Worm (Caenorhabditis elegans) whole organism, young adult: ENCODE measurements around the gene C56G2.15.

Experiments used
- B0261.1 ChIP-seq: sonication (generic microtip); optimal IDR thresholded peaks from 2 replicates; lab custom pipeline; 2016; ENCODE audit warnings: mild to moderate bottlenecking, missing genetic modification characterization, moderate library complexity, missing compliant biosample characterization
- F22D6.2 ChIP-seq: sonication (generic microtip); optimal IDR thresholded peaks from 2 replicates; lab custom pipeline; 2016; ENCODE audit warnings: mild to moderate bottlenecking, missing genetic modification characterization, missing compliant biosample characterization
- F33H1.4 ChIP-seq: fragments of 200-800 bp; sonication (Bioruptor generic); IDR thresholded peaks from 2 replicates; pipeline ENCODE4 v1.3.6; 2022; ENCODE audit warnings: missing genetic modification reagents, missing genetic modification characterization, missing compliant biosample characterization
- F57C9.4 ChIP-seq: sonication (generic microtip); optimal IDR thresholded peaks from 2 replicates; lab custom pipeline; 2017; ENCODE audit warnings: mild to moderate bottlenecking, missing genetic modification characterization, missing compliant biosample characterization
- K11D2.4 ChIP-seq: fragments of 200-800 bp; sonication (Bioruptor generic); IDR thresholded peaks from 2 replicates; pipeline ENCODE4 v1.3.6; 2022; ENCODE audit warnings: missing genetic modification reagents, missing genetic modification characterization, missing compliant biosample characterization
- akir-1 ChIP-seq: fragments of 200-800 bp; sonication (Bioruptor generic); optimal IDR thresholded peaks from 2 replicates; lab custom pipeline; 2018; ENCODE audit warnings: mild to moderate bottlenecking, missing genetic modification characterization, moderate library complexity, missing compliant biosample characterization
- atf-7 ChIP-seq: sonication (generic microtip); optimal IDR thresholded peaks from 2 replicates; lab custom pipeline; 2017; ENCODE audit warnings: mild to moderate bottlenecking, missing genetic modification characterization, missing compliant biosample characterization
- athp-1 ChIP-seq: sonication (generic microtip); optimal IDR thresholded peaks from 2 replicates; lab custom pipeline; 2017; ENCODE audit warnings: mild to moderate bottlenecking, missing genetic modification characterization, missing compliant biosample characterization
- attf-3 ChIP-seq: fragments of 200-800 bp; sonication (Bioruptor generic); conservative IDR thresholded peaks from 2 replicates; pipeline ENCODE4 v1.3.6; 2022; ENCODE audit warnings: missing genetic modification reagents, missing genetic modification characterization, missing compliant biosample characterization
- attf-5 ChIP-seq: fragments of 200-800 bp; sonication (Bioruptor generic); optimal IDR thresholded peaks from 2 replicates; lab custom pipeline; 2018; ENCODE audit warnings: mild to moderate bottlenecking, missing genetic modification characterization, missing compliant biosample characterization
- bed-1 ChIP-seq: fragments of 200-800 bp; sonication (Bioruptor generic); IDR thresholded peaks from 2 replicates; pipeline ENCODE4 v1.3.6; 2022; ENCODE audit warnings: missing genetic modification reagents, missing genetic modification characterization, missing compliant biosample characterization
- cebp-1 ChIP-seq, 2 experiments: fragments of 200-800 bp in 1 of 2; sonication (Bioruptor generic) in 1 of 2; sonication (generic microtip) in 1 of 2; IDR thresholded peaks in 1 of 2; optimal IDR thresholded peaks in 1 of 2; 2 replicates each; pipeline versions ENCODE4 v1.3.6 to Lab custom; 2017 to 2022; ENCODE audit warnings: missing compliant biosample characterization in 2 of 2, missing genetic modification characterization in 2 of 2, mild to moderate bottlenecking in 1 of 2, missing genetic modification reagents in 1 of 2, moderate library complexity in 1 of 2
- ceh-79 ChIP-seq: sonication (generic microtip); optimal IDR thresholded peaks from 2 replicates; lab custom pipeline; 2017; ENCODE audit warnings: mild to moderate bottlenecking, missing genetic modification characterization, missing compliant biosample characterization
- dox-1 ChIP-seq: fragments of 200-800 bp; sonication (Bioruptor generic); IDR thresholded peaks from 2 replicates; pipeline ENCODE4 v1.3.6; 2022; ENCODE audit warnings: missing genetic modification reagents, missing genetic modification characterization, missing compliant biosample characterization
- dpff-1 ChIP-seq: sonication (generic microtip); optimal IDR thresholded peaks from 2 replicates; lab custom pipeline; 2017; ENCODE audit warnings: mild to moderate bottlenecking, missing genetic modification characterization, missing compliant biosample characterization
- egrh-3 ChIP-seq: fragments of 200-800 bp; sonication (Bioruptor generic); IDR thresholded peaks from 2 replicates; pipeline ENCODE4 v1.3.6; 2022; ENCODE audit warnings: missing genetic modification reagents, missing genetic modification characterization, missing compliant biosample characterization
- ets-4 ChIP-seq: fragments of 200-800 bp; sonication (Bioruptor generic); optimal IDR thresholded peaks from 2 replicates; lab custom pipeline; 2018; ENCODE audit warnings: mild to moderate bottlenecking, missing genetic modification characterization, missing compliant biosample characterization
- fkh-3 ChIP-seq: sonication (generic microtip); optimal IDR thresholded peaks from 2 replicates; lab custom pipeline; 2016; ENCODE audit warnings: mild to moderate bottlenecking, missing genetic modification characterization, missing compliant biosample characterization
- him-1 ChIP-seq: sonication (generic microtip); optimal IDR thresholded peaks from 2 replicates; lab custom pipeline; 2016; ENCODE audit warnings: missing genotype, missing genetic modification reagents, missing genetic modification characterization, missing compliant biosample characterization
- hlh-12 ChIP-seq: sonication (generic microtip); optimal IDR thresholded peaks from 2 replicates; lab custom pipeline; 2016; ENCODE audit warnings: missing genetic modification characterization, missing compliant biosample characterization
- hmg-1.2 ChIP-seq: fragments of 200-800 bp; sonication (Bioruptor generic); IDR thresholded peaks from 2 replicates; pipeline ENCODE4 v1.3.6; 2022; ENCODE audit warnings: missing genetic modification reagents, missing genetic modification characterization, missing compliant biosample characterization
- let-607 ChIP-seq, 2 experiments: fragments of 200-800 bp in 1 of 2; sonication (Bioruptor generic) in 1 of 2; sonication (generic microtip) in 1 of 2; optimal IDR thresholded peaks; 2 replicates each; lab custom pipeline; 2016 to 2018; ENCODE audit warnings: mild to moderate bottlenecking in 2 of 2, missing compliant biosample characterization in 2 of 2, missing genetic modification characterization in 2 of 2, moderate library complexity in 2 of 2, missing genotype in 1 of 2
- lin-40 ChIP-seq: sonication (generic microtip); optimal IDR thresholded peaks from 2 replicates; lab custom pipeline; 2016; ENCODE audit warnings: missing genetic modification characterization, mild to moderate bottlenecking, missing compliant biosample characterization, missing genotype, missing genetic modification reagents
- lsl-1 ChIP-seq: fragments of 200-800 bp; sonication (Bioruptor generic); optimal IDR thresholded peaks from 2 replicates; lab custom pipeline; 2018; ENCODE audit warnings: mild to moderate bottlenecking, missing genetic modification characterization, moderate library complexity, missing compliant biosample characterization
- madf-10 ChIP-seq: sonication (generic microtip); optimal IDR thresholded peaks from 2 replicates; lab custom pipeline; 2016; ENCODE audit warnings: mild to moderate bottlenecking, missing genetic modification characterization, missing compliant biosample characterization
- madf-6 ChIP-seq: fragments of 200-800 bp; sonication (Bioruptor generic); IDR thresholded peaks from 2 replicates; pipeline ENCODE4 v1.3.6; 2022; ENCODE audit warnings: missing genetic modification reagents, missing genetic modification characterization, missing compliant biosample characterization
- mel-28 ChIP-seq: sonication (generic microtip); optimal IDR thresholded peaks from 2 replicates; lab custom pipeline; 2016; ENCODE audit warnings: borderline replicate concordance, mild to moderate bottlenecking, missing genetic modification characterization, missing compliant biosample characterization
- mxl-1 ChIP-seq: sonication (generic microtip); optimal IDR thresholded peaks from 2 replicates; lab custom pipeline; 2016; ENCODE audit warnings: missing genetic modification characterization, missing compliant biosample characterization
- nfyb-1 ChIP-seq: fragments of 200-800 bp; sonication (Bioruptor generic); IDR thresholded peaks from 2 replicates; pipeline ENCODE4 v1.3.6; 2022; ENCODE audit warnings: missing genetic modification reagents, missing genetic modification characterization, missing compliant biosample characterization
- nhr-80 ChIP-seq: sonication (generic microtip); optimal IDR thresholded peaks from 2 replicates; lab custom pipeline; 2016; ENCODE audit warnings: missing genetic modification characterization, missing compliant biosample characterization
- nhr-90 ChIP-seq: sonication (generic microtip); optimal IDR thresholded peaks from 2 replicates; lab custom pipeline; 2016; ENCODE audit warnings: missing genotype, mild to moderate bottlenecking, missing genetic modification characterization, missing compliant biosample characterization
- rcor-1 ChIP-seq: fragments of 200-800 bp; sonication (Bioruptor generic); IDR thresholded peaks from 2 replicates; pipeline ENCODE4 v1.3.6; 2022; ENCODE audit warnings: missing genetic modification reagents, missing genetic modification characterization, missing compliant biosample characterization
- snpc-1.3 ChIP-seq: sonication (generic microtip); optimal IDR thresholded peaks from 2 replicates; lab custom pipeline; 2017; ENCODE audit warnings: missing genetic modification characterization, mild to moderate bottlenecking, missing compliant biosample characterization, antibody characterized with exemption, moderate library complexity, missing genotype, missing genetic modification reagents; ENCODE audit not compliant: insufficient read depth
- somi-1 ChIP-seq: fragments of 200-800 bp; sonication (Bioruptor generic); optimal IDR thresholded peaks from 2 replicates; lab custom pipeline; 2018; ENCODE audit warnings: mild to moderate bottlenecking, missing genetic modification characterization, missing compliant biosample characterization
- tbp1 ChIP-seq: fragments of 200-800 bp; sonication (Bioruptor generic); optimal IDR thresholded peaks from 2 replicates; lab custom pipeline; 2018; ENCODE audit warnings: mild to moderate bottlenecking, missing genetic modification characterization, missing compliant biosample characterization
- tlf-1 ChIP-seq: fragments of 200-800 bp; sonication (Bioruptor generic); optimal IDR thresholded peaks from 2 replicates; lab custom pipeline; 2018; ENCODE audit warnings: mild to moderate bottlenecking, missing genetic modification characterization, missing compliant biosample characterization
- zim-3 ChIP-seq: sonication (generic microtip); optimal IDR thresholded peaks from 2 replicates; lab custom pipeline; 2017; ENCODE audit warnings: mild to moderate bottlenecking, missing genetic modification characterization, moderate library complexity, missing compliant biosample characterization
- ztf-22 ChIP-seq: fragments of 200-800 bp; sonication (Bioruptor generic); optimal IDR thresholded peaks from 2 replicates; lab custom pipeline; 2018; ENCODE audit warnings: mild to moderate bottlenecking, missing genetic modification characterization, moderate library complexity, missing compliant biosample characterization
- ztf-26 ChIP-seq: sonication (generic microtip); optimal IDR thresholded peaks from 2 replicates; lab custom pipeline; 2017; ENCODE audit warnings: missing genetic modification characterization, missing compliant biosample characterization

The C56G2.15 gene

DNA sequence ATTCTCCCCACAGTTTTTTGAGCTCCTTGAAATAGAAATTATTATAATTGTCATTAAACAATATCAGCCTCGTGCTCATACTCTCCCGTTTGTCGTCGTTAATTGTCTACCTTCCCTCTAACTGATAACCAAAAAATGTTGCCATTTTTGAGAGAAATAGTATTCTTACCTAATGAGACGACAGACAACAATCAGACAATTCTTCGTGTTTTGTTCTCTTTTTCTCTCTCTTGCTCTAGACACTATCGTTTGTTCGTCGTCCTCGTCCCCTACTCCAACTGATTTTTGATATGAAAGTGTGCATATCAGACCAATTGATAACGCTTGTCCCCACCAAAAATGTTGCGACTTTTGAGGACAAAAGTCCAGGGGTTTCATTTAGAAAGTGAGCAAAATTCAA is 6.1 kb downstream of the C56G2.15 start:
- no peak for TF ChIP-seq F22D6.2 (tag; lab: Kevin White, UChicago)
- no peak for TF ChIP-seq cebp-1 (GFP tag; IDR thresholded peaks at IDR 0.05; lab: Robert Waterston, UW)
- peak; percentile 33 for TF ChIP-seq cebp-1 (tag; optimal IDR thresholded peaks at IDR 0.05; lab: Kevin White, UChicago)
- no peak for TF ChIP-seq B0261.1 (tag; lab: Kevin White, UChicago)
- no peak for TF ChIP-seq akir-1 (GFP tag; lab: Kevin White, UChicago)
- TF ChIP-seq dox-1 (GFP tag; lab: Robert Waterston, UW), result no peak; the same call in 1 of the 2 replicates
- TF ChIP-seq nfyb-1 (GFP tag; lab: Robert Waterston, UW), result 0 out of 2 replicates have a peak, but pooled peaks have one; percentile 10
- TF ChIP-seq ets-4 (GFP tag; lab: Kevin White, UChicago), result peak; percentile 41
- peak; percentile 11 for TF ChIP-seq tlf-1 (GFP tag; lab: Kevin White, UChicago)
- TF ChIP-seq ztf-22 (GFP tag; lab: Kevin White, UChicago), result peak; percentile 37
- no peak for TF ChIP-seq lsl-1 (GFP tag; lab: Kevin White, UChicago)
- no peak for TF ChIP-seq him-1 (tag; lab: Kevin White, UChicago)
- no peak for TF ChIP-seq nhr-90 (tag; lab: Kevin White, UChicago)
- TF ChIP-seq madf-10 (tag; lab: Kevin White, UChicago), result peak; percentile 26
- no peak for TF ChIP-seq mel-28
- no peak for TF ChIP-seq snpc-1.3 (tag; lab: Kevin White, UChicago)
- TF ChIP-seq tbp1 (GFP tag; lab: Kevin White, UChicago), result peak; percentile 10
- TF ChIP-seq attf-3, result no peak
- TF ChIP-seq lin-40 (tag; lab: Kevin White, UChicago), result no peak
- TF ChIP-seq hmg-1.2, result peak; percentile 25; the same call in 1 of the 2 replicates
- peak; percentile 47 for TF ChIP-seq atf-7
- TF ChIP-seq zim-3 (tag; lab: Kevin White, UChicago), result no peak
- TF ChIP-seq let-607 (tag; optimal IDR thresholded peaks at IDR 0.05; lab: Kevin White, UChicago), result peak in 1 of 2 experiments; percentile 1
- no peak for TF ChIP-seq egrh-3 (GFP tag; lab: Robert Waterston, UW)
- TF ChIP-seq bed-1 (GFP tag; lab: Robert Waterston, UW), result no peak
- TF ChIP-seq nhr-80 (tag; lab: Kevin White, UChicago), result peak; percentile 98
- TF ChIP-seq hlh-12 (tag; lab: Kevin White, UChicago), result no peak
- no peak for TF ChIP-seq attf-5 (GFP tag; lab: Kevin White, UChicago)
- TF ChIP-seq dpff-1 (tag; lab: Kevin White, UChicago), result no peak

DNA sequence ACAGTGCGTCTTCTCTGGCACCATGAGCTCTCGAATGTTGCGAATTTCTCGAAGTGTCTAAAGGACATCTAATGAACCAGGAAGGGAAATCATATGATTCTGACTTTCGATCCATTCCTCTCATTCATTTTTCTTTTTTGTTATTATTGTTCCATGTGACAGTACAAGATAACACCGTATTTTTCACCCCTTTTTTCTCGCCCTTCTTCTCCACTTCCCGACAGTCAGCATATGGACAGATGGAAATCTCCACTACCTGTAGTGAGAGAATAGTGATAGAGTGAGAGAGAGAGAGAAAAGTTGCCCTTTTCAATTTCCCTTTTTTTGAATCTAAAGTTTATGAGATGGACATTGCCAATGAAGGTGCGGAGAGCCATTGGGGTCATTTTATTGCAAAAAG is 6.9 kb downstream of the C56G2.15 start:
- no peak for TF ChIP-seq madf-6 (GFP tag; lab: Robert Waterston, UW)
- TF ChIP-seq fkh-3 (tag; lab: Kevin White, UChicago), result no peak
- peak; percentile 5 for TF ChIP-seq atf-7
- TF ChIP-seq K11D2.4, result peak; percentile 21; the same call in 1 of the 2 replicates
- TF ChIP-seq hmg-1.2, result no peak
- no peak for TF ChIP-seq F33H1.4 (GFP tag; lab: Robert Waterston, UW)
- TF ChIP-seq ceh-79, result peak; percentile 3
- no peak for TF ChIP-seq rcor-1 (GFP tag; lab: Robert Waterston, UW)
- TF ChIP-seq nhr-80 (tag; lab: Kevin White, UChicago), result peak; percentile 20
- TF ChIP-seq mxl-1 (tag; lab: Kevin White, UChicago), result no peak
- peak; percentile 15 for TF ChIP-seq ztf-26
- TF ChIP-seq somi-1 (GFP tag; lab: Kevin White, UChicago), result peak; percentile 0
- no peak for TF ChIP-seq athp-1 (tag; lab: Kevin White, UChicago)
- TF ChIP-seq F57C9.4 (tag; lab: Kevin White, UChicago), result no peak
- no peak for TF ChIP-seq egrh-3 (GFP tag; lab: Robert Waterston, UW)
- no peak for TF ChIP-seq cebp-1 (GFP tag; IDR thresholded peaks at IDR 0.05; lab: Robert Waterston, UW)
- TF ChIP-seq cebp-1 (tag; optimal IDR thresholded peaks at IDR 0.05; lab: Kevin White, UChicago), result peak; percentile 3
- 0 out of 2 replicates have a peak, but pooled peaks have one; percentile 31 for TF ChIP-seq nfyb-1 (GFP tag; lab: Robert Waterston, UW)
